Worm (Caenorhabditis elegans): ENCODE measurements around the gene Y55H10A.2.

DNA sequence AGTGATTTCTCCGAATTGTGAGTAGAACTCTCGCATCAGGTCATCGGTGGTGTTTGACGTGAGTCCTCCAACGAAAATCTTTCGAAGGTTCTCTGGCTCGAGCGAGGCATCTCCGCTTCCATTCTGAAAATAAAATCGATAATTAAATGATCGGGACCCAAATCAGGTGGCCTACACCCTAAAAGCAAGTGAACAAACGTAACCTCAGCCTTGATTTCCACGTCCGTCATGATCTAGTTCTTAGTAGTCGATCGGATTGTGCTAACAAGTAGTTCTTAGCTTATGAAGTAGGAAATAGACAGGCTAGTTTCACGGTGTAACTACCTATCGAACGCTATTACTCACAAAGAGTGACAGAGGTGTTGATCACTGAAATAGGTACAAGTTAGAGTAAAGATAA is 25.1 kb upstream of the Y55H10A.2 start:
- TF ChIP-seq him-1 (tag; optimal IDR thresholded peaks at IDR 0.05), result no peak
- no peak for TF ChIP-seq W03F9.2 (tag; optimal IDR thresholded peaks at IDR 0.05)
- TF ChIP-seq dao-5 (tag; optimal IDR thresholded peaks at IDR 0.05), result no peak
